Worm (Caenorhabditis elegans): ENCODE measurements around the gene W03F8.6.
"Not testable (repeated sequence)": the region's sequence is repeated elsewhere in the genome, so short reads cannot be mapped to it uniquely, and the experiment has no call there.

The W03F8.6 gene

DNA sequence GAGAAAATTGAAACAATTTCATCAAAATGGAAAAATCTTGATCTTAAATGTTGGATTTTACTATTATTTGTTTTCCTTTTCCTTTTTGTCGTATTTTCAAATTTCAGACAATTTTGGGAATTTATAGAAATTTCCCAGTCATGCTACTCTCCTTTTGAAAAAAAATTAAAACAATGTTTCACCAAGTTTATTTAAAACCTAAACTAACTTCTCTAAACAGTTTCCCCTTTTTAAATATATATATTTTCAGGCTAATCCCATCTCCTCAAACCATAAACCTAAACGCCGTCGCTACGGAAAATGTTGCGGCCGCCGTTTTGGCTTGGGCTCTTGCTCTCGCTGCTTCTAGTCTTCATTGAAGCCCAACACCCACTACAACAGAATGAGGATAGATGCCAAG lies 13.3 kb downstream of the W03F8.6 start, which contains the start of gene lam-1:
TSS of gene lam-1 (plus strand) at position 301 of the 400 bp plus-strand sequence.
- no peak for TF ChIP-seq ztf-11 (tag; optimal IDR thresholded peaks at IDR 0.05)
- no peak for TF ChIP-seq crh-2 (tag; optimal IDR thresholded peaks at IDR 0.05)
- TF ChIP-seq elt-1 (tag; optimal IDR thresholded peaks at IDR 0.05), result no peak

DNA sequence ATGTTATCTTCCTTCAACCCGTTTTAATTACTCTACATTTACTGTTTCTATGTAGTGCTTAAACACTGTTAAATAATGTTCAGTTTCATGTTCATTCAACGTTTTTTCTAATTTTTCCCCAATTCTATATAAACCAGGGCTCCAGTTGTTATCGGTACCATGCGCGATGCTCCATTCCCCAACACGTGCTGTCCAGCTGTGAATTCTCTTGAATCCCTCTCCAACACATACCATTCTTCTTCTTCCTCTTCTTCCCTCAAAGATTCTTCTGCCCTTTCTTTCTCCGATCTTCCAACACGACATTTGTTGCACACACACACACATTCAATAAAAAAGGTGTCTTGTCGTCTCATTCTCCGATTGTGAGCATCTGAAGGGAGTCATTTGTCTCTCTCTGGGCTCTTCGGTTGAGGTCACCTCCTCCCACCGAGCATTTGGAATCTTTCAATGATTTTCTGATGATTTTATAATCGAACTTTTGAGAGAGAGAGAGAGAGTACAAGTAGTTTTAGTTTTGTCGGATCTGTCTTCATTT lies 14.3 kb downstream of the W03F8.6 start:
- TF ChIP-seq F13H6.1 (tag; optimal IDR thresholded peaks at IDR 0.05) (peak; percentile 9), nhr-129 (tag; optimal IDR thresholded peaks at IDR 0.05) (peak; percentile 3), mab-5 (tag; optimal IDR thresholded peaks at IDR 0.05) (no peak)

DNA sequence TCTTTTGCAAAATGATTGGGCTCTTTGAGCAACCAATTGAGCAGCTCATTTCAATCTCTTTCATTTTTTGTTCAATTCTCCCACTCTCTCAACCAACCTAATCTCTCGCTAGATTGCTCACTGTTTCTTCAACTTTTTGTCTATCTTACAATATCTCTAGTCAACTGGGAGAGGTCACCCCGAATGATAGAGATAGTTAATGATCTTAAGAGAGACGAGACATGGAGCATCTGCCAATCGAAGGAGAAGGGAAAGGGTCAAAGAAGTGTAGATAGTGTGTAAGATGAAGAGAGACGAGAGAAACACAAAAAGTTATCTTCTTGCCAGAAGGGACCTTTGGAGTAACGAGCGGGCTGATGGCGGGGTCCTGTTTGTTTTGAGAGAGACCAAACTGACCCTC lies 17.0 kb downstream of the W03F8.6 start:
- TF ChIP-seq F13H6.1 (tag; optimal IDR thresholded peaks at IDR 0.05) (peak; percentile 68), nhr-129 (tag; optimal IDR thresholded peaks at IDR 0.05) (peak; percentile 68), C34F6.9 (tag; optimal IDR thresholded peaks at IDR 0.05) (peak; percentile 48), zag-1 (tag; optimal IDR thresholded peaks at IDR 0.05) (no peak), ztf-4 (tag; optimal IDR thresholded peaks at IDR 0.05) (no peak), elt-3 (tag; optimal IDR thresholded peaks at IDR 0.05) (no peak), nhr-237 (tag; optimal IDR thresholded peaks at IDR 0.05) (no peak), blmp-1 (tag; optimal IDR thresholded peaks at IDR 0.05; ENCODE audit: insufficient read depth) (no peak), sem-4 (tag; optimal IDR thresholded peaks at IDR 0.05) (no peak), sma-9 (GFP tag; optimal IDR thresholded peaks at IDR 0.05) (peak; percentile 41), sma-9 (tag; optimal IDR thresholded peaks at IDR 0.05) (no peak), unc-55 (GFP tag; optimal IDR thresholded peaks at IDR 0.05) (no peak), nhr-10 (tag; optimal IDR thresholded peaks at IDR 0.05) (no peak), ceh-16 (tag; optimal IDR thresholded peaks at IDR 0.05) (no peak), nhr-21 (tag; optimal IDR thresholded peaks at IDR 0.05) (no peak), lin-39 (tag; optimal IDR thresholded peaks at IDR 0.05) (no peak), snpc-4 (tag; optimal IDR thresholded peaks at IDR 0.05) (no peak), crh-2 (tag; optimal IDR thresholded peaks at IDR 0.05) (no peak), Y55F3AM.14 (GFP tag; optimal IDR thresholded peaks at IDR 0.05) (no peak), mdl-1 (tag; optimal IDR thresholded peaks at IDR 0.05) (no peak), R02D3.7 (tag; optimal IDR thresholded peaks at IDR 0.05) (no peak), ztf-1 (GFP tag; conservative IDR thresholded peaks at IDR 0.05) (no peak), mab-5 (tag; optimal IDR thresholded peaks at IDR 0.05) (no peak), ceh-82 (tag; optimal IDR thresholded peaks at IDR 0.05) (no peak), nhr-77 (tag; optimal IDR thresholded peaks at IDR 0.05) (no peak), ztf-11 (tag; optimal IDR thresholded peaks at IDR 0.05) (no peak), ama-1 (optimal IDR thresholded peaks at IDR 0.05) (no peak), alr-1 (tag; optimal IDR thresholded peaks at IDR 0.05) (no peak), nhr-25 (tag; optimal IDR thresholded peaks at IDR 0.05) (no peak)

DNA sequence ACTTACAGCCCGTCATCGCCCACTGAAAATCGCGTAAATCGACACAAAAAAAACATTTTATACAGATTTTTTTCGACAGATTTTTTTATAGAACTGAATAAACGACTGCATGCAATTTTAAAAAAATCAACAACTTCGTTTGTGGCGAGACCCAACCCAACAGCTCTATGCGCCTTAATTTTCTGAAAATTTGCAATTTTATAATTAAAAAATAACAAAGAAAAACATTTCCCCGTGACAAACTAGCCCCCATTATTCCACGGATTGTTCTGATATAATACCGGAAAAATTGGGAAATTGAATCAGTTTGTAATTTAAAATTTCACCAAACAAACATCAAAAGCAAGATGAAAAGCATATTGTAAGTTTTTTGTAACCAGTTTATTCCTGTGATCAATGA lies 20.4 kb downstream of the W03F8.6 start, which contains the start of gene ptp-5.1:
TSS of gene ptp-5.1 (plus strand) at position 301 of the 400 bp plus-strand sequence.
- no peak for TF ChIP-seq F13H6.1 (tag; optimal IDR thresholded peaks at IDR 0.05)
- TF ChIP-seq ama-1 (optimal IDR thresholded peaks at IDR 0.05), result no peak
- no peak for TF ChIP-seq aly-2 (tag; optimal IDR thresholded peaks at IDR 0.05)
- TF ChIP-seq nhr-23 (tag; optimal IDR thresholded peaks at IDR 0.05), result no peak
- TF ChIP-seq ztf-1 (GFP tag; conservative IDR thresholded peaks at IDR 0.05), result no peak
- no peak for TF ChIP-seq crh-2 (tag; optimal IDR thresholded peaks at IDR 0.05)
- TF ChIP-seq nhr-11 (tag; optimal IDR thresholded peaks at IDR 0.05), result no peak
- TF ChIP-seq ZK546.5 (tag; optimal IDR thresholded peaks at IDR 0.05), result no peak
- no peak for TF ChIP-seq fos-1 (tag; optimal IDR thresholded peaks at IDR 0.05)
- TF ChIP-seq snpc-4 (tag; optimal IDR thresholded peaks at IDR 0.05), result no peak

DNA sequence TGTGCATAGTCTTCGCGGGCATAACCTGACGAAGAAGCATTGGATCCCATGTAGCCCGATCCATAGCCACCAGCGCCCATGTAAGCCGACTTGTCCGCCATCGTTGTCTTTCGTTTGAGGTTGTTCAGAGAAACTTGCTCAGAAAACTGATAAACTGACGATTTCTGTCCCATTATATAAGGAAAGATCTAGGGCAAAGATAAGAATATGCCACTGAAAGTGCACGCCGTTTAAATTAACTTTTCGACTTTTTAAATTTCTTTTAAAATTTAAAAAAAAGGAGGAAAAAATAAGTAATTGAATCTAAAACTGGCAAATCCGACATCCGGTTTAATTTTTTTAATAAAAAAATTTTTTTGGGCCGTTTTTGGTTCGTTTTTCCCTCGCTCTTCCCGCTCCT lies 20.8 kb downstream of the W03F8.6 start, which contains the start of gene nspd-6:
TSS of gene nspd-6 (minus strand) at position 101 of the 400 bp plus-strand sequence.
- TF ChIP-seq nhr-77, nhr-237, zag-1 (tag; optimal IDR thresholded peaks at IDR 0.05): not testable (repeated sequence)

Measured in whole organism, L2 larva.